Worm (Caenorhabditis elegans): Measurements from ENCODE around the gene srh-59.

ce11 chrII:3556584-3556983, 25.3 kb upstream of the srh-59 start:
- no peak for TF ChIP-seq nhr-237 (tag; optimal IDR thresholded peaks at IDR 0.05)
- TF ChIP-seq unc-62 (GFP tag; optimal IDR thresholded peaks at IDR 0.05) = no peak
- no peak for TF ChIP-seq nhr-25 (tag; optimal IDR thresholded peaks at IDR 0.05)
- TF ChIP-seq nhr-11 (tag; optimal IDR thresholded peaks at IDR 0.05) = no peak
- TF ChIP-seq mbf-1 (tag; optimal IDR thresholded peaks at IDR 0.05) = no peak
- no peak for TF ChIP-seq mdl-1 (tag; optimal IDR thresholded peaks at IDR 0.05)
- no peak for TF ChIP-seq ztf-11 (tag; optimal IDR thresholded peaks at IDR 0.05)
- TF ChIP-seq gmeb-1 (tag; optimal IDR thresholded peaks at IDR 0.05) = no peak

Measured in whole organism, L2 larva.